Worm (Caenorhabditis elegans): Measurements from ENCODE around the gene scl-6.

scl-6 gene

ce11 chrIV:13079119-13079518 lies 10.6 kb downstream of the scl-6 start, which contains the start of gene C39E9.8:
TSS of gene C39E9.8 (plus strand) at chrIV:13079446.
- TF ChIP-seq ceh-18 (tag; optimal IDR thresholded peaks at IDR 0.05) (no peak), unc-86 (tag; optimal IDR thresholded peaks at IDR 0.05) (no peak), K09A11.1 (tag; optimal IDR thresholded peaks at IDR 0.05; ENCODE audit: insufficient read depth) (no peak), fkh-6 (tag; optimal IDR thresholded peaks at IDR 0.05) (no peak), ceh-19 (GFP tag; optimal IDR thresholded peaks at IDR 0.05) (no peak), sdc-2 (tag; optimal IDR thresholded peaks at IDR 0.05) (no peak), nfya-1 (tag; optimal IDR thresholded peaks at IDR 0.05) (no peak), hlh-13 (GFP tag; optimal IDR thresholded peaks at IDR 0.05) (no peak), ttx-3 (tag; optimal IDR thresholded peaks at IDR 0.05) (no peak), pros-1 (tag; optimal IDR thresholded peaks at IDR 0.05) (no peak), ceh-45 (GFP tag; IDR thresholded peaks at IDR 0.05) (no peak), nhr-232 (tag; optimal IDR thresholded peaks at IDR 0.05) (no peak), ceh-14 (tag; optimal IDR thresholded peaks at IDR 0.05) (no peak), ceh-30 (tag; optimal IDR thresholded peaks at IDR 0.05) (no peak), che-1 (tag; optimal IDR thresholded peaks at IDR 0.05) (no peak), rnt-1 (tag; optimal IDR thresholded peaks at IDR 0.05) (no peak), mec-3 (tag; optimal IDR thresholded peaks at IDR 0.05; ENCODE audit: borderline replicate concordance) (no peak)

ce11 chrIV:13080185-13080584 lies 11.6 kb downstream of the scl-6 start:
- TF ChIP-seq ttx-3 (tag; optimal IDR thresholded peaks at IDR 0.05), result no peak
- TF ChIP-seq che-1 (tag; optimal IDR thresholded peaks at IDR 0.05), result no peak

ce11 chrIV:13080861-13081260 lies 12.3 kb downstream of the scl-6 start:
- TF ChIP-seq pha-2 (tag; optimal IDR thresholded peaks at IDR 0.05), result no peak
- TF ChIP-seq T23F11.4 (GFP tag; optimal IDR thresholded peaks at IDR 0.05), result no peak
- no peak for TF ChIP-seq nhr-11 (tag; optimal IDR thresholded peaks at IDR 0.05)
- no peak for TF ChIP-seq hlh-15 (tag; optimal IDR thresholded peaks at IDR 0.05)
- no peak for TF ChIP-seq ceh-2 (tag; optimal IDR thresholded peaks at IDR 0.05)
- no peak for TF ChIP-seq C38D4.7 (GFP tag; optimal IDR thresholded peaks at IDR 0.05)
- TF ChIP-seq K02D7.2 (tag; optimal IDR thresholded peaks at IDR 0.05), result no peak
- TF ChIP-seq fax-1 (tag; optimal IDR thresholded peaks at IDR 0.05), result no peak
- TF ChIP-seq ceh-31 (tag; optimal IDR thresholded peaks at IDR 0.05), result no peak
- TF ChIP-seq dmd-4 (tag; optimal IDR thresholded peaks at IDR 0.05; ENCODE audit: borderline replicate concordance), result no peak
- no peak for TF ChIP-seq hlh-8 (tag; optimal IDR thresholded peaks at IDR 0.05)
- no peak for TF ChIP-seq lim-6 (tag; optimal IDR thresholded peaks at IDR 0.05)

DNA sequence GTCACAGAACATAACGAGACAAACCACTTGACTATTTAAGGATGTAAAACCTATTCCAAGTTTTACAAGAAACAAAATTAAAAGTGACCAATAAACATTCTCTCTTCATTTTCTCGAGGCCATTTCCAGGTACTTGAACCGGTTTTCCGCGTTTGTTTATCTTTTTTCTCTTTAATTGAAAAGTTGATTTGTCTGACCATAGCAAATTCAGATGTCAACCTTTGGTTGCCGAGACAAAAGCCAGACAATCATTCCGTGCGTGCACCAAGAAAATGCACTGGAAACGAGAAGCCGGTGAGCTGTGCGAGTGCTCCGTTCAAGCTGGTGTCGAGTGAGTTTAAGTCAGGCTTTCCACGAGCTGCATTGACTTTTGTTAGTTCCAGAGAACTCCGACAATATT lies 13.6 kb downstream of the scl-6 start:
- TF ChIP-seq ceh-18 (tag; optimal IDR thresholded peaks at IDR 0.05), result no peak

DNA sequence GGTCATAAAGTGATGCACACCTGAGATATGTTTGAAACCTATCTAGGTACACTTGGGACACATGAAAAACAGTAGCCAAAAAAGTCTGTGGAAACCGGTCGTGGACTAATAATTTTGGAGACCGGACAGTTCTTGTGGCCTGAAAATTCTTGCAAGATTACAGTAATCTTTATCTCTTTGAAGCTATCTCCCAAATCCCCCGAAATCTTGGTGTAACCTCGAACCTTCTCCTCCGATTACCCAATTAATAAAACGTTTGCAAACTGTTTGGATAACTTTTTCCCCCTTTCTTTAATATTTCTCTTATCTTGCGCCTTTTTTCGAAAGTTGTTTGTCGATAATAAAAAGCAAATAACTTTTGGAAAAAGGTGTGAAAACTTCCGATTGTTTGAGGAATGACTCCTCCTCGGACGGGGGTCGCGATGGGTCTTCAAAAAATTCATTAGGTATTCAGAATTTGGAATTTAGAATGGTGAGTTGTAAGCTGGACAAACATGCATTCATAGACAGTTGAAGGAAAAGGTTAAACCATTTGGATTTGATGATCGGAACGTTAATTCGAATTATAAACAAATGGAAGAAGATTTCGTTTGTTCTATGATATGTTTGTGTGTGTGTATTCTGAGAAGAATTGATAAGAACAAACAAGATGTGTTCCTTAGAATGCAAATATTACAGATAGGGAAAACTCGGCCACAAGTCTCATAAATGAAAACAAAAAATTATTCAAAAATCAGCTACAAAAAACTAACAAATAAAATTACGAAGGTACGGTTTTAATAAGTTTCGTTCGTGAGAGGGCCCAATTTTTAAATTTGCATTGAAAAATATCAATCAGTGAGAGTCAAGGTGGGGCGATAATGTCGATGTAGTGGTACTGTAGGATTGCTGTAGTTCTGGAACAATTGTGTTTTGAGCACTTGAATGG lies 14.5 kb downstream of the scl-6 start:
- TF ChIP-seq zip-5 (tag; optimal IDR thresholded peaks at IDR 0.05), result no peak
- TF ChIP-seq unc-86 (tag; optimal IDR thresholded peaks at IDR 0.05), result no peak
- no peak for TF ChIP-seq odd-2 (tag; optimal IDR thresholded peaks at IDR 0.05)
- no peak for TF ChIP-seq pax-1 (tag; optimal IDR thresholded peaks at IDR 0.05)
- no peak for TF ChIP-seq unc-55 (GFP tag; optimal IDR thresholded peaks at IDR 0.05)
- TF ChIP-seq sdc-2 (tag; optimal IDR thresholded peaks at IDR 0.05), result no peak
- no peak for TF ChIP-seq ets-4 (tag; optimal IDR thresholded peaks at IDR 0.05)
- no peak for TF ChIP-seq lin-11 (tag; optimal IDR thresholded peaks at IDR 0.05)
- TF ChIP-seq ceh-30 (tag; optimal IDR thresholded peaks at IDR 0.05), result no peak
- TF ChIP-seq fkh-10 (GFP tag; optimal IDR thresholded peaks at IDR 0.05), result no peak
- no peak for TF ChIP-seq lim-6 (tag; optimal IDR thresholded peaks at IDR 0.05)
